Worm (Caenorhabditis elegans) whole organism, L1 larva: ENCODE data around the gene dpy-17.

Experiments used
- alr-1 ChIP-seq: fragments of 200-800 bp; sonication (Bioruptor generic); optimal IDR thresholded peaks from 2 replicates; lab custom pipeline; 2018; ENCODE audit warnings: borderline replicate concordance, mild to moderate bottlenecking, missing genetic modification characterization, missing compliant biosample characterization
- efl-3 ChIP-seq: fragments of 200-800 bp; sonication (Bioruptor generic); optimal IDR thresholded peaks from 2 replicates; lab custom pipeline; 2018; ENCODE audit warnings: mild to moderate bottlenecking, missing genetic modification characterization, missing compliant biosample characterization
- lir-3 ChIP-seq: sonication (generic microtip); optimal IDR thresholded peaks from 2 replicates; lab custom pipeline; 2016; ENCODE audit warnings: mild to moderate bottlenecking, missing genetic modification characterization, moderate library complexity, missing compliant biosample characterization; ENCODE audit not compliant: poor library complexity
- mdl-1 ChIP-seq, 2 experiments: fragments of 150-350 bp; optimal IDR thresholded peaks; 2 replicates each; lab custom pipeline; 2014 to 2017; ENCODE audit warnings: missing biosample characterization in 2 of 2, missing genetic modification characterization in 2 of 2, inconsistent platforms in 1 of 2
- mep-1 ChIP-seq: fragments of 150-350 bp; optimal IDR thresholded peaks from 2 replicates; lab custom pipeline; 2014; ENCODE audit warnings: missing biosample characterization, missing genetic modification characterization
- nhr-11 ChIP-seq: fragments of 150-350 bp; optimal IDR thresholded peaks from 2 replicates; lab custom pipeline; 2014; ENCODE audit warnings: missing biosample characterization, missing genetic modification characterization
- nhr-19 ChIP-seq: fragments of 200-800 bp; sonication (Bioruptor generic); conservative IDR thresholded peaks from 2 replicates; pipeline ENCODE4 v1.3.6; 2022; ENCODE audit warnings: missing genetic modification characterization, missing compliant biosample characterization
- nhr-28 ChIP-seq: fragments of 150-350 bp; optimal IDR thresholded peaks from 2 replicates; lab custom pipeline; 2014; ENCODE audit warnings: missing biosample characterization, missing genetic modification characterization
- unc-130 ChIP-seq: fragments of 150-350 bp; optimal IDR thresholded peaks from 2 replicates; lab custom pipeline; 2017; ENCODE audit warnings: missing biosample characterization, missing genetic modification characterization, inconsistent platforms
- unc-62 ChIP-seq: fragments of 150-350 bp; optimal IDR thresholded peaks from 2 replicates; lab custom pipeline; 2014; ENCODE audit warnings: missing biosample characterization, missing genetic modification reagents, missing genetic modification characterization

- TF ChIP-seq efl-3 (no peak), mep-1 (no peak), unc-130 (tag; lab: Kevin White, UChicago) (no peak), nhr-28 (tag; lab: Kevin White, UChicago) (no peak), nhr-11 (tag; lab: Kevin White, UChicago) (no peak), lir-3 (tag; lab: Kevin White, UChicago) (no peak), alr-1 (tag; lab: Kevin White, UChicago) (no peak), mdl-1 (tag; optimal IDR thresholded peaks at IDR 0.05; lab: Kevin White, UChicago) (no peak), unc-62 (GFP tag; lab: Kevin White, UChicago) (no peak), nhr-19 (GFP tag; lab: Robert Waterston, UW) (no peak)
Measured at ce11 chrIII:5109401-5109800, 2.3 kb downstream of the dpy-17 start, which contains the start of gene sax-2.
